Worm (Caenorhabditis elegans) whole organism, L3 larva: Measurements from ENCODE around the gene F12A10.8.

Experiments used
- egl-27 ChIP-seq: sonication (generic microtip); optimal IDR thresholded peaks from 4 replicates; lab custom pipeline; 2017; ENCODE audit warnings: missing biosample characterization, missing genetic modification reagents, missing genetic modification characterization
- nfya-1 ChIP-seq: sonication (generic microtip); optimal IDR thresholded peaks from 2 replicates; lab custom pipeline; 2017; ENCODE audit warnings: missing genetic modification characterization, mild to moderate bottlenecking, missing compliant biosample characterization, antibody characterized with exemption, moderate library complexity; ENCODE audit not compliant: insufficient read depth
- pha-4 ChIP-seq: fragments of 150-350 bp; optimal IDR thresholded peaks from 2 replicates; lab custom pipeline; 2014; ENCODE audit warnings: missing biosample characterization, missing genetic modification reagents, missing genetic modification characterization

ce11 chrII:5473946-5474423 lies 26.9 kb downstream of the F12A10.8 start, which contains the start of gene mrps-16:
- TF ChIP-seq pha-4 (tag; lab: Kevin White, UChicago) (no peak), egl-27 (tag; lab: Kevin White, UChicago) (no peak), nfya-1 (tag; lab: Kevin White, UChicago) (peak; percentile 53)
